Worm (Caenorhabditis elegans) whole organism, L4 larva: ENCODE results near the gene F57G12.2.

Experiments
- ama-1 ChIP-seq: fragments of 150-350 bp; optimal IDR thresholded peaks from 2 replicates; lab custom pipeline; 2014; ENCODE audit warnings: inconsistent platforms, mixed read lengths
- snpc-4 ChIP-seq: fragments of 150-350 bp; optimal IDR thresholded peaks from 2 replicates; lab custom pipeline; 2014; ENCODE audit warnings: missing biosample characterization, missing genetic modification characterization
- spr-3 ChIP-seq: fragments of 200-800 bp; sonication (Bioruptor generic); optimal IDR thresholded peaks from 2 replicates; lab custom pipeline; 2018; ENCODE audit warnings: mild to moderate bottlenecking, missing genetic modification characterization, missing compliant biosample characterization

DNA sequence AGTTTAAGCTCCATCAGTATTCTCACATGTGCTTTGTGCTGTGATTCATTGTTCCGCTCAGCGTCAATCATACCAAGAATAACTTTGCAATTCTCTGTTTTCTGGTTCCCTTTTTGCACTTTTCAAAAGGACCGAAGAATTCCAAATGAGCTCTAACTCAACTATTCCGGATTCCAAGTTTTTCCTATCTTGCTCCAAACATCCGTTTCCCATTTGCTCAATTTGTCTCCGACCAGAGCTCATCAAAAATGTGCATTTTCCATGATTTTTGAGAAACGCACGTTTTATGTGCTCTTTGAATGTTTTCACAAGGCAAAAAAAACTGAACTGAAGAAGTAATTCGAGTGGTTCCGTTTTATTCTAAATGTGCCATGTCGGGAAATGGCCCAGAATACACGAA, 38.4 kb upstream of the F57G12.2 start:
- TF ChIP-seq ama-1, result no peak
- TF ChIP-seq snpc-4 (tag; lab: Kevin White, UChicago), result no peak
- no peak for TF ChIP-seq spr-3 (GFP tag; lab: Kevin White, UChicago)
